Worm (Caenorhabditis elegans) whole organism, L2 larva: ENCODE data around the gene R07E5.19.

Experiments
- mab-5 ChIP-seq: fragments of 150-350 bp; optimal IDR thresholded peaks from 2 replicates; lab custom pipeline; 2014; ENCODE audit warnings: missing biosample characterization, missing genetic modification characterization
- zag-1 ChIP-seq: fragments of 150-350 bp; optimal IDR thresholded peaks from 2 replicates; lab custom pipeline; 2014; ENCODE audit warnings: missing biosample characterization, missing genetic modification characterization

DNA sequence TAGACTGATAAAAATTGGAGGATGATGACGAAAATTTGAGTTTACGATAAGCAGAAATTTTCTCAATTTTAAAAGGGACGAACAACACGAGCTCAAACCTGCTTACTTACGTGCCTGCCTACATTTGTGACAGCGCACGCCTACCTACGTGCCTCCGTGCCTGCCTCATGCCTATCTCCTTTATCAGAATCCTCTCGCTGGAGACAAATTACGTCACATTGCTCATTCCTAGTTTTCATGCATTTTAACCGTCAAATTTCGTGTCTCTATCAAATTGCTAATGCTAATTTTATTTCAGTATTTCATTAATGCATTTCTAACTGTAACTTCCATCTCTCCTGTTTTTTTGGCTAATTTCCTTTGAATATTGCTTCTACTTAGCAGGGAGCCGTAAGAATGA, 36.5 kb downstream of the R07E5.19 start, which contains the start of gene pals-27:
- TF ChIP-seq zag-1 (tag; lab: Kevin White, UChicago) = no peak
- TF ChIP-seq mab-5 (tag; lab: Kevin White, UChicago) = no peak
